Worm (Caenorhabditis elegans): ENCODE results near the gene nmy-1.

- TF ChIP-seq sea-1 (GFP tag; conservative IDR thresholded peaks at IDR 0.05) (no peak), ama-1 (optimal IDR thresholded peaks at IDR 0.05) (no peak), flt-1 (GFP tag; IDR thresholded peaks at IDR 0.05) (no peak), scrt-1 (GFP tag; IDR thresholded peaks at IDR 0.05) (no peak), hmbx-1 (tag; optimal IDR thresholded peaks at IDR 0.05) (no peak), aly-1 (tag; optimal IDR thresholded peaks at IDR 0.05) (no peak), tra-4 (tag; optimal IDR thresholded peaks at IDR 0.05) (no peak), hmg-4 (GFP tag; optimal IDR thresholded peaks at IDR 0.05) (no peak)
Measured at ce11 chrX:2895646-2896045, 13.7 kb upstream of the nmy-1 start.

Measured in whole organism, early embryonic.